Fruit fly (Drosophila melanogaster): ENCODE data around the gene Dhpr.

Gene Dhpr

DNA sequence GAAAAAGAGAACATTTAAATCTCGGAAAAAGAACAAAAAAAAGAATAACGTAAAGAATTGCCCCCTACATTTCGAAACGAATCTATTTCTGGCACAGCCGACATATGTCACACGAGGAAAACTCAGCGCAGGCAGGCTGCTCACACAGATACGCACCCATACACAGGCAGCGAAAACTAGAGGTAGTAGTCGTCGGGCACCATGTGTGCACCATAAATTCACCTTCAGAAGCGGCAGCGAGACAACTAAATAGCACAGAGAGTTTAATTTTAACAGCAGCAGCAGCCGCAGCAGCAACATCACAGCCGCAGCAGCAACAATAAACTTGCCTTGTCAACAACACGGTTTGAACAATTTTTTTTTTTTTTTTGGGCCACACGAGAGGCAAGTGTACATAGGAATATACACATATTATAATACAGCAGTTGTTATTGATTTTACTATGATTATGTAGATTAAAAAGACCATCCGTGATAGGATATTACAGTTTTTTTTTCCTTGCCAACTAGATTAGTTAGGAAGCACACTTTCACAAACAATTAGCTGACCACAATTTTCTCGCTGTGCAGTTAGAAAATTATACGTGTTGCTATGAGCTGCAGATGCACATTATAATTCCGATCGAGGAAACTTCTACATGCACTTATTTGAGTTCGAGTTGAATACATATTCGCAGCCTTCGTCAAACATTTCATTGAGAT lies 20.6 kb upstream of the Dhpr start:
- TF ChIP-seq ss (GFP tag; optimal IDR thresholded peaks at IDR 0.05) (no peak), svp (GFP tag) (peak; percentile 18), Eip78C (GFP tag) (peak; percentile 60), Hr4 (GFP tag; optimal IDR thresholded peaks at IDR 0.05) (peak; percentile 8), net (GFP tag; optimal IDR thresholded peaks at IDR 0.05) (peak; percentile 52), CG32006 (GFP tag; optimal IDR thresholded peaks at IDR 0.05) (peak; percentile 28)

- no peak for TF ChIP-seq acj6 (GFP tag; optimal IDR thresholded peaks at IDR 0.05)
- TF ChIP-seq CG11902 (GFP tag; optimal IDR thresholded peaks at IDR 0.05), result no peak
- no peak for TF ChIP-seq CG7368 (GFP tag; optimal IDR thresholded peaks at IDR 0.05)
- no peak for TF ChIP-seq Met (GFP tag; optimal IDR thresholded peaks at IDR 0.05)
- no peak for TF ChIP-seq Sox15 (GFP tag; optimal IDR thresholded peaks at IDR 0.05)
- no peak for TF ChIP-seq CG6163 (GFP tag; IDR thresholded peaks at IDR 0.05)
- no peak for TF ChIP-seq salr (GFP tag; optimal IDR thresholded peaks at IDR 0.05)
- no peak for TF ChIP-seq CG8632 (GFP tag; optimal IDR thresholded peaks at IDR 0.05)
- TF ChIP-seq CG6854 (GFP tag; optimal IDR thresholded peaks at IDR 0.05), result no peak
Measured at dm6 chr3L:9114404-9114803, 20.0 kb upstream of the Dhpr start.

DNA sequence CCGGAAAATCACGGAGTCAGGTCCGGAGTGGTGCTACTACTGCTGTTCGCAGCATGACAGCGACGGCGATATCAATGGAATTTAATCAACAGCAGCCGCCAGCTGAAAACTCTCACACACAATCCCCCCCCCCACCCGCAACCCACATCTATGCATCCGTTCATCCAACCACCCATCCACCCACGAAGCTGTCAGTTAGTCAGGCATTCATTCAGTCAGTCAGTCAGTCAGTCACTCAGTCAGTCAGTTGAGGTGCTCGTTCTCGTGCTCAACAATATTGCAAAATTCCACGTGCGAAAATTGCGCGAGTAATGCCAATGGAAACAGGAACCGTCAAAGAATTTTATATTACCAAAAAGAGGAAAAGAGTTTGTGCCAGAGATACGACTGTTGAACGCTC lies 18.7 kb upstream of the Dhpr start:
- no peak for TF ChIP-seq Hr38 (GFP tag; optimal IDR thresholded peaks at IDR 0.05)
- TF ChIP-seq Eip93F (GFP tag; optimal IDR thresholded peaks at IDR 0.05), result no peak
- TF ChIP-seq Hr4 (GFP tag; optimal IDR thresholded peaks at IDR 0.05), result no peak
- TF ChIP-seq vri (GFP tag; optimal IDR thresholded peaks at IDR 0.05), result no peak
- TF ChIP-seq ss (GFP tag; optimal IDR thresholded peaks at IDR 0.05), result no peak
- no peak for TF ChIP-seq CG10669 (GFP tag; optimal IDR thresholded peaks at IDR 0.05)
- TF ChIP-seq fkh (GFP tag; optimal IDR thresholded peaks at IDR 0.05), result no peak
- no peak for TF ChIP-seq CG11294 (GFP tag; IDR thresholded peaks at IDR 0.05)
- no peak for TF ChIP-seq achi (GFP tag; optimal IDR thresholded peaks at IDR 0.05)
- TF ChIP-seq Ets96B (tag; optimal IDR thresholded peaks at IDR 0.05), result no peak
- no peak for TF ChIP-seq CG1621 (tag; optimal IDR thresholded peaks at IDR 0.05)
- TF ChIP-seq CG7368 (GFP tag; optimal IDR thresholded peaks at IDR 0.05), result no peak
- no peak for TF ChIP-seq CG6854 (GFP tag; optimal IDR thresholded peaks at IDR 0.05)
- no peak for TF ChIP-seq eg (GFP tag; IDR thresholded peaks at IDR 0.05)

DNA sequence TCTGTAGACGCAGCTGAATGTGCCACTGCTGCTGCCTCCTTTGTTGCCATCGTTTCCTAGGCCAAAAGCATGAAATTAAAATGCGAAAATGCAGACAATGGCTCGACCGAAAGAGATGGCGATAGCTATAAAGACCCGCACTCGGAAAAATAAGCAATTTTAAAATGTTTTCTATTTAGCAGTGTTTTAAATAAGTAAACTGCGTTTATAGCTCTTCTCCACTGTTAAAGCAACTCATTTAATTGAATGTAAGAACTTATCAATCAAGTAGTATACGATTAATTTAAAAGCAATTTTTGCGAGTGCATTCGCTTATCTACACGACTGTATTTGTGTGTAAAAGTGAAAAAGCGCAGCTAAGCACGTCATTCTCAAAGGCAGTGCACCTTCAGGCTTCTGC lies 14.8 kb upstream of the Dhpr start:
- TF ChIP-seq CG6276 (GFP tag; optimal IDR thresholded peaks at IDR 0.05) (peak; percentile 3), eg (GFP tag; IDR thresholded peaks at IDR 0.05) (peak; percentile 71), CG10631 (GFP tag; optimal IDR thresholded peaks at IDR 0.05) (no peak), CG8632 (GFP tag; optimal IDR thresholded peaks at IDR 0.05) (no peak), CG32006 (GFP tag; optimal IDR thresholded peaks at IDR 0.05) (peak; percentile 34), Eip78C (GFP tag) (peak; percentile 61), Eip75B (GFP tag; optimal IDR thresholded peaks at IDR 0.05) (no peak), salr (GFP tag; optimal IDR thresholded peaks at IDR 0.05) (no peak), CG6808 (GFP tag; optimal IDR thresholded peaks at IDR 0.05) (no peak), CG8119 (GFP tag; IDR thresholded peaks at IDR 0.05) (0 out of 3 replicates have a peak, but pooled peaks have one; percentile 34), CG6792 (GFP tag; optimal IDR thresholded peaks at IDR 0.05) (no peak), CG6163 (GFP tag; IDR thresholded peaks at IDR 0.05) (0 out of 3 replicates have a peak, but pooled peaks have one; percentile 31), CG1621 (tag; optimal IDR thresholded peaks at IDR 0.05) (no peak), svp (GFP tag) (peak; percentile 62), Lpt (GFP tag; optimal IDR thresholded peaks at IDR 0.05) (no peak), acj6 (GFP tag; optimal IDR thresholded peaks at IDR 0.05) (no peak), Met (GFP tag; optimal IDR thresholded peaks at IDR 0.05) (no peak), CG3919 (GFP tag; optimal IDR thresholded peaks at IDR 0.05) (no peak), Sox14 (GFP tag; optimal IDR thresholded peaks at IDR 0.05) (no peak), CG11294 (GFP tag; IDR thresholded peaks at IDR 0.05) (peak; percentile 29; the same call in 1 of the 2 replicates), Gug (GFP tag; IDR thresholded peaks at IDR 0.05) (peak; percentile 47), CG3032 (tag; optimal IDR thresholded peaks at IDR 0.05) (no peak), achi (GFP tag; optimal IDR thresholded peaks at IDR 0.05) (no peak), CG11902 (GFP tag; optimal IDR thresholded peaks at IDR 0.05) (no peak), topi (GFP tag; optimal IDR thresholded peaks at IDR 0.05) (no peak), Eip93F (GFP tag; optimal IDR thresholded peaks at IDR 0.05) (no peak), dsx (GFP tag; optimal IDR thresholded peaks at IDR 0.05; ENCODE audit: poor library complexity, severe bottlenecking) (no peak), Hr4 (GFP tag; optimal IDR thresholded peaks at IDR 0.05) (peak; percentile 40), spab (GFP tag; optimal IDR thresholded peaks at IDR 0.05) (no peak), pdm3 (GFP tag; optimal IDR thresholded peaks at IDR 0.05) (peak; percentile 4), CG31627 (GFP tag; optimal IDR thresholded peaks at IDR 0.05) (no peak), esn (GFP tag; optimal IDR thresholded peaks at IDR 0.05) (no peak), CG34406 (GFP tag; optimal IDR thresholded peaks at IDR 0.05) (no peak), CG7368 (GFP tag; optimal IDR thresholded peaks at IDR 0.05) (no peak), CG6854 (GFP tag; optimal IDR thresholded peaks at IDR 0.05) (no peak)
